Worm (Caenorhabditis elegans) whole organism, late embryonic: ENCODE data around the gene W03D2.9.

Experiments used
- C08G9.2 ChIP-seq: sonication (generic microtip); optimal IDR thresholded peaks from 2 replicates; lab custom pipeline; 2016; ENCODE audit warnings: mild to moderate bottlenecking, missing genetic modification characterization, moderate library complexity, missing compliant biosample characterization
- C38D4.7 ChIP-seq: fragments of 200-800 bp; sonication (Bioruptor generic); optimal IDR thresholded peaks from 2 replicates; lab custom pipeline; 2018; ENCODE audit warnings: mild to moderate bottlenecking, missing genetic modification characterization, moderate library complexity, missing compliant biosample characterization
- F13H6.1 ChIP-seq: sonication (generic microtip); optimal IDR thresholded peaks from 2 replicates; lab custom pipeline; 2016; ENCODE audit warnings: missing genetic modification characterization, missing compliant biosample characterization
- T23F11.4 ChIP-seq: fragments of 200-800 bp; sonication (Bioruptor generic); optimal IDR thresholded peaks from 2 replicates; lab custom pipeline; 2018; ENCODE audit warnings: mild to moderate bottlenecking, missing genetic modification characterization, missing compliant biosample characterization
- ahr-1 ChIP-seq: sonication (generic microtip); optimal IDR thresholded peaks from 2 replicates; lab custom pipeline; 2016; ENCODE audit warnings: missing genetic modification characterization, missing compliant biosample characterization
- ama-1 ChIP-seq: fragments of 150-350 bp; optimal IDR thresholded peaks from 2 replicates; lab custom pipeline; 2014
- ceh-2 ChIP-seq: sonication (generic microtip); optimal IDR thresholded peaks from 2 replicates; lab custom pipeline; 2016; ENCODE audit warnings: missing genotype, missing genetic modification characterization, missing compliant biosample characterization
- ceh-22 ChIP-seq: sonication (generic microtip); optimal IDR thresholded peaks from 2 replicates; lab custom pipeline; 2017; ENCODE audit warnings: missing biosample characterization, missing genetic modification characterization
- ceh-31 ChIP-seq: sonication (generic microtip); optimal IDR thresholded peaks from 2 replicates; lab custom pipeline; 2016; ENCODE audit warnings: missing genetic modification characterization, missing compliant biosample characterization
- ceh-34 ChIP-seq: sonication (generic microtip); optimal IDR thresholded peaks from 2 replicates; lab custom pipeline; 2016; ENCODE audit warnings: mild to moderate bottlenecking, missing genetic modification characterization, missing compliant biosample characterization
- ceh-48 ChIP-seq: sonication (generic microtip); optimal IDR thresholded peaks from 2 replicates; lab custom pipeline; 2016; ENCODE audit warnings: missing genetic modification characterization, inconsistent platforms, missing compliant biosample characterization
- ceh-6 ChIP-seq: fragments of 200-800 bp; sonication (Bioruptor generic); optimal IDR thresholded peaks from 2 replicates; lab custom pipeline; 2018; ENCODE audit warnings: mild to moderate bottlenecking, missing genetic modification characterization, missing compliant biosample characterization
- che-1 ChIP-seq: sonication (generic microtip); optimal IDR thresholded peaks from 2 replicates; lab custom pipeline; 2016; ENCODE audit warnings: mild to moderate bottlenecking, missing genetic modification characterization, missing compliant biosample characterization
- elt-2 ChIP-seq: sonication (generic microtip); optimal IDR thresholded peaks from 2 replicates; lab custom pipeline; 2016; ENCODE audit warnings: missing genetic modification reagents, missing genetic modification characterization, missing compliant biosample characterization
- eyg-1 ChIP-seq: sonication (generic microtip); optimal IDR thresholded peaks from 2 replicates; lab custom pipeline; 2016; ENCODE audit warnings: missing genotype, missing genetic modification characterization, missing compliant biosample characterization
- fkh-10 ChIP-seq: fragments of 150-350 bp; optimal IDR thresholded peaks from 2 replicates; lab custom pipeline; 2014; ENCODE audit warnings: missing biosample characterization, missing genetic modification reagents, missing genetic modification characterization
- fkh-6 ChIP-seq: sonication (generic microtip); optimal IDR thresholded peaks from 2 replicates; lab custom pipeline; 2016; ENCODE audit warnings: missing genetic modification characterization, missing compliant biosample characterization
- hlh-6 ChIP-seq: sonication (generic microtip); optimal IDR thresholded peaks from 2 replicates; lab custom pipeline; 2016; ENCODE audit warnings: missing genotype, missing genetic modification characterization, missing compliant biosample characterization
- hlh-8 ChIP-seq: sonication (generic microtip); optimal IDR thresholded peaks from 2 replicates; lab custom pipeline; 2016; ENCODE audit warnings: missing genotype, missing genetic modification characterization, missing compliant biosample characterization
- lin-11 ChIP-seq: fragments of 200-800 bp; sonication (Bioruptor generic); optimal IDR thresholded peaks from 2 replicates; lab custom pipeline; 2018; ENCODE audit warnings: mild to moderate bottlenecking, missing genetic modification characterization, missing compliant biosample characterization
- madf-2 ChIP-seq: sonication (generic microtip); optimal IDR thresholded peaks from 2 replicates; lab custom pipeline; 2017; ENCODE audit warnings: missing genetic modification characterization, missing compliant biosample characterization
- mec-3 ChIP-seq: sonication (generic microtip); optimal IDR thresholded peaks from 2 replicates; lab custom pipeline; 2016; ENCODE audit warnings: borderline replicate concordance, missing genetic modification characterization, missing compliant biosample characterization
- nhr-11 ChIP-seq: fragments of 150-350 bp; optimal IDR thresholded peaks from 2 replicates; lab custom pipeline; 2014; ENCODE audit warnings: missing biosample characterization, missing genetic modification characterization
- odd-2 ChIP-seq: sonication (generic microtip); optimal IDR thresholded peaks from 2 replicates; lab custom pipeline; 2017; ENCODE audit warnings: antibody characterized with exemption, mild to moderate bottlenecking, missing genetic modification characterization, missing compliant biosample characterization
- pax-1 ChIP-seq: fragments of 150-350 bp; optimal IDR thresholded peaks from 2 replicates; lab custom pipeline; 2014; ENCODE audit warnings: missing biosample characterization, missing genetic modification characterization
- pha-2 ChIP-seq: sonication (generic microtip); optimal IDR thresholded peaks from 2 replicates; lab custom pipeline; 2017; ENCODE audit warnings: mild to moderate bottlenecking, missing genetic modification characterization, missing compliant biosample characterization
- pros-1 ChIP-seq: fragments of 150-350 bp; optimal IDR thresholded peaks from 2 replicates; lab custom pipeline; 2014; ENCODE audit warnings: missing biosample characterization, missing genetic modification reagents, missing genetic modification characterization
- sox-2 ChIP-seq: fragments of 200-800 bp; sonication (Bioruptor generic); IDR thresholded peaks from 2 replicates; pipeline ENCODE4 v1.3.6; 2022; ENCODE audit warnings: missing genetic modification reagents, missing genetic modification characterization, missing compliant biosample characterization
- sox-4 ChIP-seq: sonication (generic microtip); optimal IDR thresholded peaks from 2 replicates; lab custom pipeline; 2017; ENCODE audit warnings: mild to moderate bottlenecking, missing genetic modification characterization, inconsistent platforms, missing compliant biosample characterization
- tbx-2 ChIP-seq: sonication (generic microtip); optimal IDR thresholded peaks from 2 replicates; lab custom pipeline; 2016; ENCODE audit warnings: missing genetic modification characterization, missing compliant biosample characterization
- tbx-7 ChIP-seq: sonication (generic microtip); optimal IDR thresholded peaks from 2 replicates; lab custom pipeline; 2016; ENCODE audit warnings: missing genotype, missing genetic modification characterization, missing compliant biosample characterization
- ttx-3 ChIP-seq: sonication (generic microtip); optimal IDR thresholded peaks from 2 replicates; lab custom pipeline; 2016; ENCODE audit warnings: missing genetic modification reagents, missing genetic modification characterization, missing compliant biosample characterization
- unc-42 ChIP-seq: sonication (generic microtip); optimal IDR thresholded peaks from 2 replicates; lab custom pipeline; 2016; ENCODE audit warnings: missing genotype, missing genetic modification characterization, missing compliant biosample characterization
- unc-55 ChIP-seq: sonication (generic microtip); optimal IDR thresholded peaks from 2 replicates; lab custom pipeline; 2017; ENCODE audit warnings: missing biosample characterization, missing genetic modification reagents, missing genetic modification characterization
- unc-86 ChIP-seq: sonication (generic microtip); optimal IDR thresholded peaks from 2 replicates; lab custom pipeline; 2016; ENCODE audit warnings: missing genetic modification characterization, missing compliant biosample characterization
- zip-5 ChIP-seq: sonication (generic microtip); optimal IDR thresholded peaks from 2 replicates; lab custom pipeline; 2016; ENCODE audit warnings: missing genetic modification characterization, missing compliant biosample characterization

Gene W03D2.9

DNA sequence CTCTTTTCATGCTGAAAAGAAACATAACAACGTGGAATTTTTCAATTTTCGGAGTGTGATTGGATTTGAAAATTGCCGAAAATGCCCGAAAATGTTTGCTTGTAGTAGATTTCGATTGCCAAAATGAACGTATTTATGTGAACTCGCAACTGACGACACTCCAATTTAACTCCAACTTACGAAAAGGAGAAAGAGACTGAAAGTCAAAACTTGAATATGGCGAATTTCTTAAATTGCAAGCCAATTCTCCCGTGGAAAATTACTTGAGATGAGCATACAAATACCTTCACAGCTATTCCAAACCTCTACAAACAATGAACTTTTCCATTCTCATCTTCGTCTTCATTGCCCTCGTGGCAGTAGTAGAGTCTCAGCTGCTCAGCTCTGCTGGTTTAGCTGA, 8.1 kb upstream of the W03D2.9 start:
- TF ChIP-seq ama-1 (lab: Kevin White, UChicago) (no peak), ceh-6 (GFP tag; lab: Kevin White, UChicago) (no peak)

DNA sequence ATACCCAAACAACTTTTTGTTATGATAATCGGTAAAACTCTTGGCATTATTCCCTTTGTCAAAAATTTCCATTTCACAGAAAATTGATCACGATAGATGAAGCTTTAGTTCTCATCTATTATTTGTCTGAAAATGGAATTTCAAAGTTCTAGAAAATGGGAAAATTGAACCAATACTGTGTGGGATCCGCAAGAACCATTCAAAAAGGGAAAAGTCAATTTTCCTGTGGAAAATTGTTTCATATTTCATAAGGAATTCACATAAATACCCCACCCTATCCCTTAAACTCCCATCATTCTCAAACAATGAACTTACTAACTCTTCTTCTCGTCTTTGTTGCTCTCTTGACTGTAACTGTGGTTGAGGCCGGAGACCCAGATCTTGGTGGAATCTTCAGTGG, 6.3 kb upstream of the W03D2.9 start, which contains the start of the genes C35B1.9 and C35B1.3:
Gene C35B1.9, minus strand, starts transcription at position 101 of the 400 bp plus-strand sequence.
Gene C35B1.3, plus strand, starts transcription at position 306 of the 400 bp plus-strand sequence.
- TF ChIP-seq tbx-2 (tag; lab: Kevin White, UChicago) (no peak), fkh-6 (tag; lab: Kevin White, UChicago) (no peak), T23F11.4 (GFP tag; lab: Kevin White, UChicago) (no peak), ceh-2 (no peak), eyg-1 (tag; lab: Kevin White, UChicago) (no peak), C38D4.7 (GFP tag; lab: Kevin White, UChicago) (no peak), madf-2 (tag; lab: Kevin White, UChicago) (no peak), hlh-6 (tag; lab: Kevin White, UChicago) (no peak), sox-4 (tag; lab: Kevin White, UChicago) (no peak), lin-11 (tag; lab: Kevin White, UChicago) (no peak), unc-86 (tag; lab: Kevin White, UChicago) (no peak), sox-2 (GFP tag; lab: Robert Waterston, UW) (no peak), che-1 (no peak), ttx-3 (no peak)

DNA sequence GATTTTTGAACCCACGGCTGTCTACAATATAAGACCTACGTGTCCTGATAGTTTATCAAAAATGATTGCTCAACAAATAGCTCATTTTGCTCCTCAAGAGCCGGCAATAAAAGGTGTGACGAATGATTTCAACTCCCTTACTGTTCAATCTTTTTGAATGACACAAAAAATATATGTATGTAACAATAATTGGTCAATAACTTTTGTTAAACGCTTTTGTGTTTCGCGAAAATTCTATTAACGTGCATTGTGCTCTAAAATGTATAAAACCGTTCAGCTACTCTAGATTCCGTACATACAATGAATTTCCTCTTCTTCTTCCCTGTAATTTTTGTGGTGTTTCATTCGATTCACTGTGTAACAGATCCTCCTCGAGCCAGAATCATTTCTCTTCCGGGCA, 5.0 kb upstream of the W03D2.9 start, which contains the start of gene C35B1.4:
Gene C35B1.4, plus strand, starts transcription at position 301 of the 400 bp plus-strand sequence.
- TF ChIP-seq hlh-8 (tag; lab: Kevin White, UChicago) (no peak), unc-55 (GFP tag; lab: Kevin White, UChicago) (no peak), ama-1 (lab: Kevin White, UChicago) (no peak), C08G9.2 (tag; lab: Kevin White, UChicago) (no peak), unc-86 (tag; lab: Kevin White, UChicago) (no peak), ceh-48 (tag; lab: Kevin White, UChicago) (no peak), tbx-7 (tag; lab: Kevin White, UChicago) (no peak), ceh-31 (tag; lab: Kevin White, UChicago) (no peak), ceh-34 (tag; lab: Kevin White, UChicago) (no peak), fkh-6 (tag; lab: Kevin White, UChicago) (no peak), tbx-2 (tag; lab: Kevin White, UChicago) (no peak), F13H6.1 (tag; lab: Kevin White, UChicago) (no peak), che-1 (no peak), fkh-10 (GFP tag; lab: Kevin White, UChicago) (no peak), odd-2 (tag; lab: Kevin White, UChicago) (no peak)

DNA sequence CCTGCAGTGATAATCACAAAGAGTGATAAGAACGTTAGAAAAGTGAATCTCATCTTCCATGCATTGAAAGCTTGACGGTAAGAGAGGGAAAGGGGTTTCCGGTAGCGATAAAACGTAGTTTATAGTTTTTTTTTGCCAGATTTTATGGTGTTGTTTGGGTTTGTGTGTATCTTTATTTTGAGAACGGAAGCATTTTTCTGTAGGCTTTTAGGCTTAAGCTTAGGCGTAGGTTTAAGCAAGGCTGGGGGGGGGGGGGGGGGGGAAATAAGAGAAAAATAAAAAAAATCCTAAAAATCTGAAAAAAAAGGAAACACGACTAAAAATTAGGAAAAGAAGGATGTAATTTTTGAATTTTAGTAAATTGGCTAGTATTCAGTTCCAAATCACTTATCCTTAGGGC, 4.4 kb upstream of the W03D2.9 start, which contains the start of gene C35B1.8:
Gene C35B1.8, minus strand, starts transcription at position 101 of the 400 bp plus-strand sequence.
- TF ChIP-seq pax-1 (no peak), ttx-3 (no peak), unc-42 (no peak), C38D4.7 (GFP tag; lab: Kevin White, UChicago) (no peak), ahr-1 (tag; lab: Kevin White, UChicago) (no peak), pros-1 (tag; lab: Kevin White, UChicago) (no peak), eyg-1 (tag; lab: Kevin White, UChicago) (no peak), ceh-22 (no peak)

DNA sequence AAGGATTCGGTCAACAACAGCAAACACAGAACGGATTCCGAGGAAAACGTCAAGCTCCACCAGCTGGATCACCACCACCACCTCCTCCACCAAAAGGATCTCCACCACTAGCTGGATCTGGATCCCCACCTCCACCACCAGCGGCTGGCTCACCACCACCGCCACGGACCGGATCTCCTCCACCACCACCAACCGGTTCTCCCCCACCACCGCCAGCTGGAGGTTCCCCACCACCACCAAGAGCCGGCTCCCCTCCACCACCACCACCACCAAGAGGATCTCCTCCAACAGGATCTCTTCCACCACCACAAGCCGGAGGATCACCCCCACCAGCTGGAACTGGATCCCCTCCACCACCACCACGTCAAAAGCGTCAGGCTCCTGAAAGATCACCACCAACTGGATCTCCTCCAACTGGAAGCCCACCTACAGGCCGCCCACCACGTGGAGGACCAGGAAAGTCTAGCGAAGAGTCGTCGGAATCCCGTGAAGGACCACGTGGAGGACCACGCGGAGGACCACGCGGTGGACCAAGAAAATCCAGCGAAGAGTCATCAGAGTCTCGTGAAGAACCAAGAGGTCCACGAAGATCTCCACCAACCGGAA, 2.3 kb upstream of the W03D2.9 start:
- TF ChIP-seq mec-3 (tag; lab: Kevin White, UChicago), result peak; percentile 69
- no peak for TF ChIP-seq pha-2 (tag; lab: Kevin White, UChicago)
- TF ChIP-seq ceh-2, result no peak
- TF ChIP-seq zip-5 (tag; lab: Kevin White, UChicago), result no peak
- no peak for TF ChIP-seq C38D4.7 (GFP tag; lab: Kevin White, UChicago)
- no peak for TF ChIP-seq elt-2 (tag; lab: Kevin White, UChicago)
- TF ChIP-seq nhr-11, result no peak
- no peak for TF ChIP-seq unc-55 (GFP tag; lab: Kevin White, UChicago)
